Fruit fly (Drosophila melanogaster) whole organism, wandering third instar larva: Measurements from ENCODE around the gene Acp26Aa.

Source experiments
- Abd-B ChIP-seq: fragments of >200 bp; optimal IDR thresholded peaks from 2 replicates; lab custom pipeline; 2017; ENCODE audit warnings: missing biosample characterization, missing genetic modification characterization
- Dif ChIP-seq: fragments of 200-275, 200-300 bp; sonication (Bioruptor generic); optimal IDR thresholded peaks from 2 replicates; lab custom pipeline; 2018; ENCODE audit warnings: missing biosample characterization, missing genetic modification characterization; ENCODE audit not compliant: partially characterized antibody
- Jra ChIP-seq: sonication (Bioruptor generic); optimal IDR thresholded peaks from 2 replicates; lab custom pipeline; 2016; ENCODE audit warnings: missing biosample characterization, missing genetic modification characterization
- Rel ChIP-seq, 2 experiments: fragments of 200-800 bp; sonication (Bioruptor generic) in 1 of 2; optimal IDR thresholded peaks; 2 replicates in 1 of 2; 3 replicates in 1 of 2; lab custom pipeline; 2016 to 2019; ENCODE audit warnings: mild to moderate bottlenecking in 2 of 2, missing biosample characterization in 2 of 2, missing genetic modification characterization in 2 of 2, moderate library complexity in 1 of 2
- h ChIP-seq: fragments of 200-800 bp; sonication (Bioruptor generic); optimal IDR thresholded peaks from 3 replicates; lab custom pipeline; 2016; ENCODE audit warnings: missing biosample characterization, mild to moderate bottlenecking, missing genetic modification characterization
- pan ChIP-seq: fragments of >200 bp; optimal IDR thresholded peaks from 2 replicates; lab custom pipeline; 2017
- usp ChIP-seq: fragments of >200 bp; optimal IDR thresholded peaks from 2 replicates; lab custom pipeline; 2017; ENCODE audit warnings: missing biosample characterization, missing genetic modification characterization

DNA sequence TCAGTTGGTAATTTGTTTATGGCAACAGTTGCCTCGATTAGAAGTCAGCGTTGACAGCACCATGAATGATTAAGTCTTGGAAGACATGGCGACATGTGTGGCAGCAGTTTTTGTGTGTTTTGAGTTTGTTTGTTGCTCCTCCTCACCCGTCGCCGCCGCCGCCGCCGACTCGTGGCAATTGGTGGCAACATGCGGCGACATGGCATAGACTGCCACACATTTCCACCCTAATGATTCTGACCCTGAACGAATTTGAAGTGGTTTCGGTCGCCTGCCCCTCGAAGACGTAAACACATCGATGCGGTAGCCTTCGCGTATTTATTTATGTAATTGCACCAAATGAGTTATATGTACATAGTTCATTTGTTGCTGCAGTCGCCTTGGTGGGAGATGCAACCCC is 9.2 kb upstream of the Acp26Aa start:
- no peak for TF ChIP-seq Jra (GFP tag; lab: Kevin White, UChicago)
- TF ChIP-seq usp (GFP tag; lab: Kevin White, UChicago), result no peak
- no peak for TF ChIP-seq h
- TF ChIP-seq Abd-B (GFP tag; lab: Kevin White, UChicago), result no peak
- no peak for TF ChIP-seq Rel (GFP tag; optimal IDR thresholded peaks at IDR 0.05; lab: Kevin White, UChicago)
- no peak for TF ChIP-seq Rel (tag; optimal IDR thresholded peaks at IDR 0.05; lab: Kevin White, UChicago)
- no peak for TF ChIP-seq Dif (GFP tag; lab: Kevin White, UChicago)
- no peak for TF ChIP-seq pan
